Fruit fly (Drosophila melanogaster): ENCODE results near the gene CG32075.

DNA sequence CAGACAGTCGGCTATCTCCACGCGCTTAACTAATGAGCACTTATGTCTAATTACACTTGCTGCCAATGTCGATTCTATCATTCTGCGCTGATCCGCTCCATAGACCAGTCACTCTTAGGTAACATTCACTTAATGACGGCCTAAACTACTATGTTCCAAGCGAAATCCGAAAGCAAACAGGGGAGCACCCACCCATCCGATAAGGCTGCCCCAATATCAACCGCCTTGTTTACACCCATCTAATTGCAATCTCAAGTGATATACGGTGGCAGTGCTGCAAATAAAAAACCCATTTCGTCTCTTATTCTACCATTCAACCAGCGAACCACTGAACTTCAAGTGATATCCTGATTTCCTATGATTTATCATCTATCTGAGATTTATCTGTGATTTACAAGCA, 15.3 kb downstream of the CG32075 start:
- TF ChIP-seq kay (GFP tag; ENCODE audit: borderline replicate concordance): no peak
- TF ChIP-seq Crg-1 (GFP tag; optimal IDR thresholded peaks at IDR 0.05): peak; percentile 65
- TF ChIP-seq toe (GFP tag; optimal IDR thresholded peaks at IDR 0.05): no peak
- TF ChIP-seq CG14711 (tag; optimal IDR thresholded peaks at IDR 0.05): peak; percentile 13
- TF ChIP-seq Mnt (GFP tag; optimal IDR thresholded peaks at IDR 0.05): peak; percentile 35

All from whole organism, adult.